Worm (Caenorhabditis elegans) whole organism, L3 larva: ENCODE results near the gene phf-31.

Experiments used
- aly-2 ChIP-seq: fragments of 150-350 bp; optimal IDR thresholded peaks from 2 replicates; lab custom pipeline; 2014; ENCODE audit warnings: missing biosample characterization, missing genetic modification characterization
- ceh-28 ChIP-seq: fragments of 150-350 bp; optimal IDR thresholded peaks from 2 replicates; lab custom pipeline; 2014; ENCODE audit warnings: missing biosample characterization, missing genetic modification reagents, missing genetic modification characterization
- daf-12 ChIP-seq: fragments of 150-350 bp; optimal IDR thresholded peaks from 2 replicates; lab custom pipeline; 2014; ENCODE audit warnings: missing biosample characterization, missing genetic modification reagents, missing genetic modification characterization
- egl-27 ChIP-seq: sonication (generic microtip); optimal IDR thresholded peaks from 4 replicates; lab custom pipeline; 2017; ENCODE audit warnings: missing biosample characterization, missing genetic modification reagents, missing genetic modification characterization
- elt-1 ChIP-seq: fragments of 150-350 bp; optimal IDR thresholded peaks from 2 replicates; lab custom pipeline; 2014; ENCODE audit warnings: missing biosample characterization, missing genetic modification characterization
- elt-2 ChIP-seq: sonication (generic microtip); optimal IDR thresholded peaks from 2 replicates; lab custom pipeline; 2016; ENCODE audit warnings: missing genetic modification reagents, mild to moderate bottlenecking, missing genetic modification characterization, missing compliant biosample characterization
- hmg-11 ChIP-seq: sonication (generic microtip); optimal IDR thresholded peaks from 2 replicates; lab custom pipeline; 2016; ENCODE audit warnings: missing genetic modification characterization, missing compliant biosample characterization
- jun-1 ChIP-seq: fragments of 150-350 bp; optimal IDR thresholded peaks from 2 replicates; lab custom pipeline; 2014; ENCODE audit warnings: missing biosample characterization, missing genetic modification reagents, missing genetic modification characterization
- lin-15B ChIP-seq: fragments of 150-350 bp; optimal IDR thresholded peaks from 2 replicates; lab custom pipeline; 2014; ENCODE audit warnings: missing biosample characterization, missing genetic modification characterization
- lin-39 ChIP-seq: fragments of 150-350 bp; optimal IDR thresholded peaks from 2 replicates; lab custom pipeline; 2018; ENCODE audit warnings: missing biosample characterization, missing genetic modification reagents, missing genetic modification characterization
- lsy-12 ChIP-seq: sonication (generic microtip); optimal IDR thresholded peaks from 2 replicates; lab custom pipeline; 2016; ENCODE audit warnings: mild to moderate bottlenecking, missing genetic modification characterization, missing compliant biosample characterization
- mdl-1 ChIP-seq: fragments of 150-350 bp; optimal IDR thresholded peaks from 2 replicates; lab custom pipeline; 2014; ENCODE audit warnings: missing biosample characterization, missing genetic modification characterization
- nfya-1 ChIP-seq: sonication (generic microtip); optimal IDR thresholded peaks from 2 replicates; lab custom pipeline; 2017; ENCODE audit warnings: missing genetic modification characterization, mild to moderate bottlenecking, missing compliant biosample characterization, antibody characterized with exemption, moderate library complexity; ENCODE audit not compliant: insufficient read depth
- nhr-23 ChIP-seq: fragments of 150-350 bp; optimal IDR thresholded peaks from 2 replicates; lab custom pipeline; 2014; ENCODE audit warnings: missing biosample characterization, missing genetic modification reagents, missing genetic modification characterization
- nhr-237 ChIP-seq: fragments of 150-350 bp; optimal IDR thresholded peaks from 2 replicates; lab custom pipeline; 2014; ENCODE audit warnings: missing biosample characterization, missing genetic modification characterization
- nhr-25 ChIP-seq: sonication (generic microtip); optimal IDR thresholded peaks from 2 replicates; lab custom pipeline; 2017; ENCODE audit warnings: missing biosample characterization, missing genetic modification characterization
- nhr-28 ChIP-seq: fragments of 150-350 bp; optimal IDR thresholded peaks from 2 replicates; lab custom pipeline; 2014; ENCODE audit warnings: missing biosample characterization, missing genetic modification characterization
- nhr-43 ChIP-seq: sonication (generic microtip); optimal IDR thresholded peaks from 2 replicates; lab custom pipeline; 2016; ENCODE audit warnings: mild to moderate bottlenecking, missing genetic modification characterization, missing compliant biosample characterization; ENCODE audit not compliant: poor library complexity, severe bottlenecking
- nhr-67 ChIP-seq: fragments of 150-350 bp; optimal IDR thresholded peaks from 2 replicates; lab custom pipeline; 2014; ENCODE audit warnings: missing biosample characterization, missing genetic modification characterization
- nhr-77 ChIP-seq: fragments of 150-350 bp; optimal IDR thresholded peaks from 2 replicates; lab custom pipeline; 2014; ENCODE audit warnings: missing biosample characterization, missing genetic modification characterization
- pha-4 ChIP-seq: fragments of 150-350 bp; optimal IDR thresholded peaks from 2 replicates; lab custom pipeline; 2014; ENCODE audit warnings: missing biosample characterization, missing genetic modification reagents, missing genetic modification characterization
- pqm-1 ChIP-seq: fragments of 150-350 bp; optimal IDR thresholded peaks from 2 replicates; lab custom pipeline; 2017; ENCODE audit warnings: missing biosample characterization, missing genetic modification characterization, inconsistent platforms
- sea-2 ChIP-seq: fragments of 150-350 bp; sonication (generic microtip); optimal IDR thresholded peaks from 4 replicates; lab custom pipeline; 2014; ENCODE audit warnings: missing biosample characterization, missing genetic modification reagents, missing genetic modification characterization
- snpc-4 ChIP-seq: fragments of 150-350 bp; optimal IDR thresholded peaks from 2 replicates; lab custom pipeline; 2014; ENCODE audit warnings: missing biosample characterization, missing genetic modification characterization
- tbx-2 ChIP-seq: sonication (generic microtip); optimal IDR thresholded peaks from 2 replicates; lab custom pipeline; 2016; ENCODE audit warnings: mild to moderate bottlenecking, missing genetic modification characterization, missing compliant biosample characterization
- zag-1 ChIP-seq: fragments of 150-350 bp; optimal IDR thresholded peaks from 2 replicates; lab custom pipeline; 2014; ENCODE audit warnings: missing biosample characterization, missing genetic modification characterization
- ztf-11 ChIP-seq: fragments of 150-350 bp; optimal IDR thresholded peaks from 2 replicates; lab custom pipeline; 2014; ENCODE audit warnings: missing biosample characterization, missing genetic modification characterization

Gene phf-31

DNA sequence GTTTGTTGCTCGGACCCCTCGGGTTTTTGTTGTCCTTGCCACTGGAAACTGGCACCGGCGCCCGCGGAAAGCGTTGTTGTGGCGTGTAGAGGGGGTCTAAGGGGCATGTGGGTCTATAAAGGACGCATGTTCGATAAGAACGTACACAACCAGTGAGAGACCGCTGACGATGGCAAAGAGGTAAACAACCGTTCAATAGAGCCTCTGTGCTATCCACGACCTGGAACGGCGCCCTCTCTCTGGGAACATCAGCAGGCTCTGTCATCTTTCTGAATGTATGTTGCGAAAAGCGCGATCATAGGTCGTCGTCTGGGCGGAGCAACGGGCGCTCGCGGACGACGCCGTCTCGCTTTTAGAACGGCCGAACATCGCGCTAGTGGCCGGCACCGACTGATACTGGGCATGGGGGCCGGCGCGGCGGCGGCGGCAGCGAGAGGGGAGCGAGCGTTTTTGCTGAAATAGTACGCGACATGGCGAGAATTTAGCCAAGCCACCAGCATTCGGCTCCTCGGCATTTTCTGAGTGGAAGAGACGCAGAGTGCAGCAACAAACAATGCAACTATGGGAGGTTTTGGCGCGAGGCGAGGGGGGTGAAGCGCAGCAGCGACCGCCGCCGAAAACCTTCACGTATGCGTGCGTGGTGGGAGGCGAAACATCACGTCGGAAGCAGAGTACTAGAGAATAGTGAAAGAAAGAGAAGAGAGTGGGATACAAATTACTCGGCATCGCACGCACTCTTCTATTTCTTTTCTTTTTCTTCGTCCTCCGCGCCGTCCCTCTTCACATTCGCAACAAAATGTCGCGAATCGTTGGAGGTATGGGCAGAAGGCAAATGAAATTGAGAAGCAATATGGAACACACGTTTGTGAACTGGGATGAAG, 44.5 kb upstream of the phf-31 start (continued):
- TF ChIP-seq nhr-237 (tag; lab: Kevin White, UChicago) (no peak), ztf-11 (tag; lab: Kevin White, UChicago) (no peak), lin-39 (tag; lab: Kevin White, UChicago) (peak; percentile 87), aly-2 (tag; lab: Kevin White, UChicago) (no peak)

DNA sequence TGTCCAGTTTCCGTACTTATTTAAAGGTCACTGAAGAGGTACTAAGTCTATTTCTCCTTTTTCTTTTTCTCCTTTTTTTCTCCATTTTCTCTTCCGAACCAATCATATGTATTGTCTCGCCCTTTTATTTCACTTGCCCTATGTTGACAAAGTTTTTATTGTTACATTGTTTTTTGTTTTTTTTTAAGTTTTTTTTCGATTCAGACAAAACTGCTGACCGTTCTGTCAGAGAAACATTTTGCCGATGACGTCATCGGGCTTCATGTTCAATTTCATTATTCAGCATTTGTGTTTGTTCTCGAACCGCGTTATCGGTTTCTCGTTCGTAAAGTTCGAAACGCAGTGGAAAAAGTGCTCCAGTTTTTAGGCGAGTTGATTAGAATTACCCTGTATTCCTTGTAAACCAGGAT, 42.4 kb upstream of the phf-31 start:
- TF ChIP-seq tbx-2 (tag; lab: Kevin White, UChicago) (no peak), elt-2 (peak; percentile 90), nhr-23 (tag; lab: Kevin White, UChicago) (no peak), nfya-1 (peak; percentile 24), nhr-25 (peak; percentile 55), pqm-1 (peak; percentile 70), jun-1 (tag; lab: Kevin White, UChicago) (peak; percentile 33), pha-4 (tag; lab: Kevin White, UChicago) (peak; percentile 88)

DNA sequence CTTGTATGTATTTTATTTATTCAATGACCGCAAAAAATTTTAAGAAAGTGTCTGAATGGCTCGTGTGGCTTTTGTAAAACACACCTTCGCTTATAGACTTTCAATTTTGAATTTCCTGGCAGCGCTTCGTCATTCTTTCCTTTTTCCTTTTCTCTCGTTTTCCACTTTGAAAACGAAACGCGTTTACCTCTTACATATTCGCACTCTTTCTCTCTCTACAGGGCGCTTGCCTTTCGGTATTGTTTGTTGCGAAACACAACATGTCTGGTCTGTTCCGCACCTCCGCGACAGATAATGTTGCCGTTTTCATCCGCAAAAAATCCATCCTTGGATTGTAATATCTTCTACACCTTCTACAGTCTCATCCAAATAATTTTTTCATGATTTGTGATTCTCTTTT, 41.2 kb upstream of the phf-31 start:
- TF ChIP-seq nhr-23 (tag; lab: Kevin White, UChicago) (peak; percentile 52), ztf-11 (tag; lab: Kevin White, UChicago) (no peak), nhr-28 (no peak), elt-2 (peak; percentile 9), daf-12 (tag; lab: Kevin White, UChicago) (peak; percentile 15), zag-1 (no peak), aly-2 (tag; lab: Kevin White, UChicago) (no peak), jun-1 (tag; lab: Kevin White, UChicago) (no peak), pha-4 (tag; lab: Kevin White, UChicago) (peak; percentile 25), nhr-25 (peak; percentile 35), hmg-11 (tag; lab: Kevin White, UChicago) (peak; percentile 16), elt-1 (tag; lab: Kevin White, UChicago) (no peak), nhr-43 (tag; lab: Kevin White, UChicago) (no peak), egl-27 (tag; lab: Kevin White, UChicago) (no peak), lin-39 (tag; lab: Kevin White, UChicago) (no peak)
- TF ChIP-seq, all 47 proteins: peak for 6

DNA sequence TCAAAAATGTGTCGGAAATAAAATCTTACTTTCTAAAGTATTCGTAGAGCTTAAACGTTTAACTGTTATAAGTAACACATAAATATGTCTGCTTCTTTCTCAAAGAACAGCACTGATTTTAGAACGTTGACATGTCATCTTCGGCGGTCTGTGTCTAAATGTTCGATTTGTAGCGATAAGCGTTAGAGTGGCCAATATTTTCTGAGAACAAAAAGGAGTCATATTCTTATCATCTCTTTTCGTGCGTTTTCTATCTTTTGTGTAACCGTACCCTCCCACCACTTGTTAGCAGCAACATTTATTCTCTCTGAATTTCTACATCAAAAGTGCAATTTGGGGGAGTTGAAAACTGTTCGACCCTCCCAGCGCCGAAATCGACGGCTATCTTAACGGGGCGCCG, 36.6 kb upstream of the phf-31 start:
- TF ChIP-seq nhr-25 (peak; percentile 43), elt-2 (peak; percentile 49), snpc-4 (tag; lab: Kevin White, UChicago) (no peak), nhr-23 (tag; lab: Kevin White, UChicago) (peak; percentile 4), pqm-1 (peak; percentile 8), egl-27 (tag; lab: Kevin White, UChicago) (no peak), mdl-1 (tag; lab: Kevin White, UChicago) (no peak), sea-2 (GFP tag; lab: Kevin White, UChicago) (no peak)

DNA sequence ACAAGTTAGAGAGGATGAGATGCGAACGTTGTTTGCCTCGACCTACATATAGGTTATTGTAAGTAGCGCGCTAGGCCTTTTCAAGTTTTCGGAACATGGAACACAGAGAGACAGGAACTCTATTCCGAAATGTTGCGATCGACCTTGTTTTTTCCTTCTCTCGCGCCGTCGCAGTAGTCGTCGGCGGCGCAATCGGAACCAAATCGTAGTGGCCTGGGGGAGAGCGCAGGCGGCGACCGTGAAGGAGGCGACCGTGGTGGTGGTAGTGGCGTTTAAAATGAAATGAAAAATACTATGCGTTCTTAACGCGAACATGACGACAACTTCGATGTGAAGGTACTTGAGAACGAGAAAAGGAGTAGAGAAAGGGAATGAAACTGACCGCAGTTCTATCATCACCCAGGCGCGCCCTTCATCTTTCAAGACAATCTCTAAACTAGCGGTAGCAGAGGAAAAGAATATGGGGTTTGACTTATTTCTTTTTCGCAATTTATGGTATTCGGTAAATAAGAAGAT, 34.1 kb upstream of the phf-31 start:
- TF ChIP-seq nhr-77 (no peak), lsy-12 (peak; percentile 39), lin-15B (tag; lab: Kevin White, UChicago) (no peak), nhr-23 (tag; lab: Kevin White, UChicago) (peak; percentile 63), nhr-25 (peak; percentile 82), nfya-1 (peak; percentile 3), ceh-28 (tag; lab: Kevin White, UChicago) (peak; percentile 26)

DNA sequence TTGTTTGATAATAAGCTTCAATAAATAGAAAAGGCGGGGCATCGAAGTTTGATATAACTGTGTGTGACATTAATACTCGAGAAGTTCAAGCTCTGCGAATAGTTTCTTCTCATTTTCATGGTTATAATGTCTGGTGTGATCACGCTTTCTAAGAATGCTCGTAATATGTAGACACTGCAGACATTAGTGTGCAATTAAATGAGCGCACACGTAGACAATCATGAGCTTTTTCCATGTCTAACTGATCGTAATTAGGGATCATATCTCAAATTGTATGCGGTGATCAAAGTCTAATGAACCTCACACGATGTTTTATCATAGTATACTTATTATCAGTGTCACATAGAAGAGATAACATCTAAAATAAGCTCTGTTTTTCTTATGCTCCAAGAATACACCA, 31.7 kb upstream of the phf-31 start:
- TF ChIP-seq nhr-67 (tag; lab: Kevin White, UChicago), result no peak
- TF ChIP-seq elt-2, result peak; percentile 49
- TF ChIP-seq, all 47 proteins: peak for 1

DNA sequence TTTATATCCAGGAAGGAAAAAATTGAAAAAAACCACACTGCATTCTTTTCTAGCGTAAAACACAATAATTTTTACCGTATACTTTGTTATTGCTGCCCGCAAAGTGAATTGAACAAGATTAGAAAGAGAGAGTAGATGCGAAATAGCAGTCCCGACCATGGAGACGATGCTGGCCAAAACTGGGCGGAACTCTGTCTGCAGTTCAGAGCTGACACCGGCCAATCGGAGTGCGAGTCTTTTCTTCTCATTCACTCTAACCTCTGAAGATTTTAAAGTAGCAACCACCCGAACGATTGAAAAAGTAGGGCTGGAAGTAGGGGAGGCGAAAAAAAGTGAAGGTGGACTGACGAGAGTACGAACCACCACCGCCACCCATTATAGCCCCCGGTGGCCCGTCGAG, 25.2 kb upstream of the phf-31 start:
- TF ChIP-seq mdl-1 (tag; lab: Kevin White, UChicago), result no peak
- TF ChIP-seq nhr-23 (tag; lab: Kevin White, UChicago), result peak; percentile 33
- peak; percentile 90 for TF ChIP-seq nfya-1
- TF ChIP-seq, all 47 proteins: peak for 2
